Worm (Caenorhabditis elegans) whole organism, L2 larva: Measurements from ENCODE around the gene nuc-1.

Experiments
- C34F6.9 ChIP-seq: fragments of 150-350 bp; optimal IDR thresholded peaks from 2 replicates; lab custom pipeline; 2014; ENCODE audit warnings: missing biosample characterization, missing genetic modification characterization
- F13H6.1 ChIP-seq: sonication (generic microtip); optimal IDR thresholded peaks from 2 replicates; lab custom pipeline; 2016; ENCODE audit warnings: missing genetic modification characterization, missing compliant biosample characterization
- Y55F3AM.14 ChIP-seq: fragments of 200-800 bp; sonication (Bioruptor generic); optimal IDR thresholded peaks from 2 replicates; lab custom pipeline; 2018; ENCODE audit warnings: mild to moderate bottlenecking, missing genetic modification characterization, missing compliant biosample characterization
- ZK546.5 ChIP-seq: sonication (generic microtip); optimal IDR thresholded peaks from 2 replicates; lab custom pipeline; 2017; ENCODE audit warnings: missing biosample characterization, missing genetic modification characterization
- alr-1 ChIP-seq: fragments of 150-350 bp; optimal IDR thresholded peaks from 2 replicates; lab custom pipeline; 2014; ENCODE audit warnings: missing biosample characterization, missing genetic modification characterization
- ama-1 ChIP-seq: fragments of 150-350 bp; optimal IDR thresholded peaks from 2 replicates; lab custom pipeline; 2018; ENCODE audit warnings: inconsistent platforms
- blmp-1 ChIP-seq: sonication (generic microtip); optimal IDR thresholded peaks from 2 replicates; lab custom pipeline; 2017; ENCODE audit warnings: missing genetic modification characterization, mild to moderate bottlenecking, missing compliant biosample characterization, antibody characterized with exemption, moderate library complexity; ENCODE audit not compliant: insufficient read depth
- ceh-82 ChIP-seq: fragments of 150-350 bp; optimal IDR thresholded peaks from 2 replicates; lab custom pipeline; 2014; ENCODE audit warnings: missing biosample characterization, missing genetic modification characterization
- crh-2 ChIP-seq: sonication (generic microtip); optimal IDR thresholded peaks from 2 replicates; lab custom pipeline; 2017; ENCODE audit warnings: missing biosample characterization, missing genetic modification characterization
- dmd-4 ChIP-seq: sonication (generic microtip); optimal IDR thresholded peaks from 2 replicates; lab custom pipeline; 2017; ENCODE audit warnings: missing biosample characterization, missing genetic modification characterization
- egl-27 ChIP-seq: sonication (generic microtip); optimal IDR thresholded peaks from 3 replicates; lab custom pipeline; 2017; ENCODE audit warnings: missing biosample characterization, missing genetic modification reagents, missing genetic modification characterization
- elt-1 ChIP-seq: fragments of 150-350 bp; optimal IDR thresholded peaks from 2 replicates; lab custom pipeline; 2014; ENCODE audit warnings: missing biosample characterization, missing genetic modification characterization
- elt-3 ChIP-seq: sonication (generic microtip); optimal IDR thresholded peaks from 2 replicates; lab custom pipeline; 2017; ENCODE audit warnings: missing biosample characterization, missing genetic modification characterization
- fos-1 ChIP-seq: fragments of 150-350 bp; optimal IDR thresholded peaks from 2 replicates; lab custom pipeline; 2014; ENCODE audit warnings: missing biosample characterization, missing genetic modification characterization
- gmeb-1 ChIP-seq: fragments of 150-350 bp; optimal IDR thresholded peaks from 2 replicates; lab custom pipeline; 2014; ENCODE audit warnings: missing biosample characterization, missing genetic modification characterization
- lin-11 ChIP-seq: fragments of 150-350 bp; sonication (generic microtip); optimal IDR thresholded peaks from 2 replicates; lab custom pipeline; 2014; ENCODE audit warnings: missing biosample characterization, missing genetic modification characterization, inconsistent platforms, mixed read lengths
- lin-13 ChIP-seq: fragments of 150-350 bp; optimal IDR thresholded peaks from 2 replicates; lab custom pipeline; 2014; ENCODE audit warnings: missing biosample characterization, missing genetic modification reagents, missing genetic modification characterization
- mdl-1 ChIP-seq, 2 experiments: fragments of 150-350 bp in 1 of 2; sonication (generic microtip) in 1 of 2; optimal IDR thresholded peaks; 2 replicates each; lab custom pipeline; 2017; ENCODE audit warnings: missing biosample characterization in 2 of 2, missing genetic modification characterization in 2 of 2
- nhr-11 ChIP-seq: fragments of 150-350 bp; optimal IDR thresholded peaks from 2 replicates; lab custom pipeline; 2014; ENCODE audit warnings: missing biosample characterization, missing genetic modification characterization
- nhr-129 ChIP-seq: fragments of 150-350 bp; optimal IDR thresholded peaks from 2 replicates; lab custom pipeline; 2014; ENCODE audit warnings: missing biosample characterization, missing genetic modification characterization
- nhr-21 ChIP-seq: fragments of 150-350 bp; optimal IDR thresholded peaks from 2 replicates; lab custom pipeline; 2014; ENCODE audit warnings: missing biosample characterization, missing genetic modification characterization
- nhr-23 ChIP-seq: fragments of 150-350 bp; optimal IDR thresholded peaks from 2 replicates; lab custom pipeline; 2014; ENCODE audit warnings: missing biosample characterization, missing genetic modification reagents, missing genetic modification characterization
- nhr-237 ChIP-seq: fragments of 150-350 bp; optimal IDR thresholded peaks from 2 replicates; lab custom pipeline; 2014; ENCODE audit warnings: missing biosample characterization, missing genetic modification characterization
- nhr-25 ChIP-seq: fragments of 150-350 bp; sonication (generic microtip); optimal IDR thresholded peaks from 3 replicates; lab custom pipeline; 2014; ENCODE audit warnings: missing biosample characterization, missing genetic modification characterization
- nhr-6 ChIP-seq: fragments of 150-350 bp; optimal IDR thresholded peaks from 2 replicates; lab custom pipeline; 2014; ENCODE audit warnings: missing biosample characterization, missing genetic modification characterization
- peb-1 ChIP-seq: fragments of 150-350 bp; optimal IDR thresholded peaks from 2 replicates; lab custom pipeline; 2014; ENCODE audit warnings: missing biosample characterization, missing genetic modification characterization
- sem-4 ChIP-seq: fragments of 150-350 bp; optimal IDR thresholded peaks from 2 replicates; lab custom pipeline; 2014; ENCODE audit warnings: missing biosample characterization, missing genetic modification reagents, missing genetic modification characterization
- skn-1 ChIP-seq: sonication (generic microtip); optimal IDR thresholded peaks from 2 replicates; lab custom pipeline; 2017; ENCODE audit warnings: missing biosample characterization, missing genetic modification characterization
- sma-3 ChIP-seq: sonication (generic microtip); optimal IDR thresholded peaks from 2 replicates; lab custom pipeline; 2016; ENCODE audit warnings: missing genetic modification reagents, missing genetic modification characterization, missing compliant biosample characterization
- sma-9 ChIP-seq, 2 experiments: fragments of 150-350 bp in 1 of 2; sonication (generic microtip) in 1 of 2; optimal IDR thresholded peaks; 2 replicates each; lab custom pipeline; 2014 to 2016; ENCODE audit warnings: missing genetic modification characterization in 2 of 2, mild to moderate bottlenecking in 1 of 2, missing biosample characterization in 1 of 2, missing compliant biosample characterization in 1 of 2, missing genetic modification reagents in 1 of 2, moderate library complexity in 1 of 2
- unc-39 ChIP-seq: fragments of 150-350 bp; optimal IDR thresholded peaks from 2 replicates; lab custom pipeline; 2014; ENCODE audit warnings: missing biosample characterization, missing genetic modification characterization
- unc-55 ChIP-seq: fragments of 150-350 bp; sonication (generic microtip); optimal IDR thresholded peaks from 3 replicates; lab custom pipeline; 2014; ENCODE audit warnings: missing biosample characterization, missing genetic modification reagents, missing genetic modification characterization
- ztf-1 ChIP-seq: fragments of 200-800 bp; sonication (Bioruptor generic); conservative IDR thresholded peaks from 2 replicates; pipeline ENCODE4 v1.3.6; 2022; ENCODE audit warnings: missing genetic modification characterization, missing compliant biosample characterization
- ztf-11 ChIP-seq: sonication (generic microtip); optimal IDR thresholded peaks from 2 replicates; lab custom pipeline; 2017; ENCODE audit warnings: missing biosample characterization, missing genetic modification characterization
- ztf-4 ChIP-seq: fragments of 150-350 bp; optimal IDR thresholded peaks from 2 replicates; lab custom pipeline; 2014; ENCODE audit warnings: missing biosample characterization, missing genetic modification characterization

The nuc-1 gene

ce11 chrX:9565881-9566280, 26.2 kb downstream of the nuc-1 start, which contains the start of gene moc-5:
TSS of gene moc-5 (minus strand) at chrX:9565981.
- TF ChIP-seq ZK546.5 (tag; lab: Kevin White, UChicago) (no peak), elt-1 (tag; lab: Kevin White, UChicago) (no peak), Y55F3AM.14 (GFP tag; lab: Kevin White, UChicago) (no peak), unc-55 (GFP tag; lab: Kevin White, UChicago) (no peak), nhr-6 (tag; lab: Kevin White, UChicago) (no peak), ztf-4 (no peak), lin-13 (GFP tag; lab: Kevin White, UChicago) (no peak)

DNA sequence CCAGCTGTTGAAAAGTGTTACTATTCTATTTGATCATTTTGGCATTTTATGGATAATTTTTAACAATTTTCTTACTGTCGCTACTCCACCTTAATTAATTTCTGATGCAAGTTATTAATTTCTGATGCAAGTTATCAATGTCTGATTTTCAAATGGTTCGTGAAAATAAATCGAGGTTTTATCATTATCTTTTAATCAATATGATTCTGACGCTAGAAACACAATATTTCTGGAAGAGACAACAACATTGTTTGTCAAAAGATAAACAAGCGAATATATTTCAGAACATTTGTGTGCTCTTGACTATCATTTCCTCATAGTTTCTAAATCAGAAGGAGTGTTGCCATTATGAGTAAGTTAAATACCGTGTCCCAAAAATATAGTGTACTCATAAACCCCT, 26.7 kb downstream of the nuc-1 start, which contains the start of gene F49E2.2:
Gene F49E2.2 (plus strand): TSS at position 301 of the 400 bp plus-strand sequence.
- TF ChIP-seq lin-11 (tag; lab: Kevin White, UChicago) (no peak), blmp-1 (tag; lab: Kevin White, UChicago) (no peak), ztf-1 (GFP tag; lab: Robert Waterston, UW) (no peak), gmeb-1 (tag; lab: Kevin White, UChicago) (no peak), Y55F3AM.14 (GFP tag; lab: Kevin White, UChicago) (no peak), dmd-4 (tag; lab: Kevin White, UChicago) (no peak), nhr-129 (tag; lab: Kevin White, UChicago) (no peak), sem-4 (tag; lab: Kevin White, UChicago) (no peak), ZK546.5 (tag; lab: Kevin White, UChicago) (no peak), mdl-1 (tag; optimal IDR thresholded peaks at IDR 0.05; lab: Kevin White, UChicago) (no peak), egl-27 (tag; lab: Kevin White, UChicago) (no peak), alr-1 (tag; lab: Kevin White, UChicago) (no peak)

- TF ChIP-seq gmeb-1 (tag; lab: Kevin White, UChicago), result peak; percentile 22
- no peak for TF ChIP-seq ceh-82
- TF ChIP-seq fos-1 (tag; lab: Kevin White, UChicago), result peak; percentile 36
These were observed 28.9 kb downstream of the nuc-1 start for ce11 chrX:9568574-9568973.

DNA sequence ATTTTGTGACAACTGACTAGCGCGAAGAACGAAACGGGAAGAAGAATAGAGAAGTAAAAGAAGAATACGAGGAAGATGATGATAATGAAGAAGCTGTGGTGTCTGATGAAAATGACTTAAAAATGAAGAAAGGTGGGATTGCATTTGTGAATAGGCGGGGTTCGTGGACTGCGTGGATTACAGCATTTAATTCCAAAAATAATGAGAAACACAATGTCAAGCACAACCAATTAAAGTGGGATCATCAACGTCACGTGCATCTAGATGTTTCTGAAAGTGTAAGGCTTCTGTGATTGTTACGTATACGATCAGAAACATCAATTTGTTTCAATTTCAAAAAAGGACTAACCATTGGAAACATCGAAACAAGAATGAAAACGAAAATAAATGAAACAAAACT, 37.2 kb downstream of the nuc-1 start, which contains the start of gene glb-17:
Gene glb-17 (minus strand): TSS at position 101 of the 400 bp plus-strand sequence.
- TF ChIP-seq nhr-11 (tag; lab: Kevin White, UChicago) (no peak), nhr-237 (tag; lab: Kevin White, UChicago) (no peak), lin-13 (GFP tag; lab: Kevin White, UChicago) (no peak), ama-1 (lab: Kevin White, UChicago) (no peak), crh-2 (tag; lab: Kevin White, UChicago) (no peak), sem-4 (tag; lab: Kevin White, UChicago) (no peak), unc-55 (GFP tag; lab: Kevin White, UChicago) (no peak), C34F6.9 (no peak), peb-1 (tag; lab: Kevin White, UChicago) (no peak), ztf-11 (tag; lab: Kevin White, UChicago) (no peak), ztf-1 (GFP tag; lab: Robert Waterston, UW) (no peak), lin-11 (tag; lab: Kevin White, UChicago) (no peak), skn-1 (no peak), elt-3 (no peak), mdl-1 (tag; optimal IDR thresholded peaks at IDR 0.05; lab: Kevin White, UChicago) (no peak)

ce11 chrX:9584333-9584732, 44.6 kb downstream of the nuc-1 start, which contains the start of gene gpx-5:
TSS of gene gpx-5 (plus strand) at chrX:9584668.
- TF ChIP-seq dmd-4 (tag; lab: Kevin White, UChicago), result no peak
- TF ChIP-seq ztf-11 (tag; lab: Kevin White, UChicago), result no peak
- peak; percentile 50 for TF ChIP-seq F13H6.1
- no peak for TF ChIP-seq unc-39 (tag; lab: Kevin White, UChicago)
- TF ChIP-seq sma-3, result peak; percentile 47
- TF ChIP-seq nhr-21 (tag; lab: Kevin White, UChicago), result peak; percentile 17
- peak; percentile 31 for TF ChIP-seq sma-9 (GFP tag; optimal IDR thresholded peaks at IDR 0.05; lab: Kevin White, UChicago)
- TF ChIP-seq sma-9 (tag; optimal IDR thresholded peaks at IDR 0.05; lab: Kevin White, UChicago), result no peak
- peak; percentile 67 for TF ChIP-seq nhr-25 (tag; lab: Kevin White, UChicago)
- TF ChIP-seq ztf-4, result no peak
- no peak for TF ChIP-seq unc-55 (GFP tag; lab: Kevin White, UChicago)
- TF ChIP-seq C34F6.9, result no peak
- TF ChIP-seq blmp-1 (tag; lab: Kevin White, UChicago), result peak; percentile 7
- TF ChIP-seq ztf-1 (GFP tag; lab: Robert Waterston, UW), result no peak
- no peak for TF ChIP-seq lin-11 (tag; lab: Kevin White, UChicago)
- no peak for TF ChIP-seq nhr-23 (tag; lab: Kevin White, UChicago)
- TF ChIP-seq egl-27 (tag; lab: Kevin White, UChicago), result peak; percentile 10
- peak; percentile 47 for TF ChIP-seq nhr-129 (tag; lab: Kevin White, UChicago)
- TF ChIP-seq, all 48 proteins: peak for 8
